Worm (Caenorhabditis elegans): ENCODE data around the gene dpy-31.

ce11 chrIII:7201378-7202256 lies at the start of gene dpy-31:
- TF ChIP-seq him-1 (tag; optimal IDR thresholded peaks at IDR 0.05): no peak
- no peak for TF ChIP-seq W03F9.2 (tag; optimal IDR thresholded peaks at IDR 0.05)
- no peak for TF ChIP-seq dao-5 (tag; optimal IDR thresholded peaks at IDR 0.05)

Data from whole organism, L4/young adult.